Fruit fly (Drosophila melanogaster) whole organism, embryonic: Measurements from ENCODE around the gene Enoph.

Experiments
- Abd-B ChIP-seq: fragments of 200-800 bp; sonication (Bioruptor generic); optimal IDR thresholded peaks from 2 replicates; lab custom pipeline; 2018; ENCODE audit warnings: missing biosample characterization, mild to moderate bottlenecking, missing genetic modification characterization, moderate library complexity
- Awh ChIP-seq: fragments of 200-800 bp; sonication (Bioruptor generic); IDR thresholded peaks from 2 replicates; pipeline ENCODE4, ENCODE4 v1.3.6; 2022; ENCODE audit warnings: missing biosample characterization, missing genetic modification characterization
- Blimp-1 ChIP-seq: fragments of 200-800 bp; sonication (Bioruptor generic); optimal IDR thresholded peaks from 3 replicates; lab custom pipeline; 2018; ENCODE audit warnings: missing biosample characterization, missing genetic modification characterization, mild to moderate bottlenecking, moderate library complexity, missing genetic modification reagents
- CG10267 ChIP-seq: fragments of 200-800 bp; sonication (Bioruptor generic); optimal IDR thresholded peaks from 2 replicates; lab custom pipeline; 2018; ENCODE audit warnings: missing biosample characterization, mild to moderate bottlenecking, missing genetic modification characterization, moderate library complexity
- CG10979 ChIP-seq: fragments of 200-800 bp; sonication (Bioruptor generic); optimal IDR thresholded peaks from 2 replicates; lab custom pipeline; 2018; ENCODE audit warnings: missing biosample characterization, mild to moderate bottlenecking, missing genetic modification characterization, moderate library complexity
- CG11560 ChIP-seq: fragments of 200-800 bp; sonication (Bioruptor generic); IDR thresholded peaks from 3 replicates; pipeline ENCODE4 v1.3.6; 2022; ENCODE audit warnings: missing biosample characterization, missing genetic modification characterization
- CG17829 ChIP-seq: fragments of 200-800 bp; optimal IDR thresholded peaks from 2 replicates; lab custom pipeline; 2019; ENCODE audit warnings: missing biosample characterization, mild to moderate bottlenecking, missing genetic modification characterization, moderate library complexity
- CG17912 ChIP-seq: fragments of 200-800 bp; sonication (Bioruptor generic); optimal IDR thresholded peaks from 2 replicates; lab custom pipeline; 2018; ENCODE audit warnings: missing biosample characterization, mild to moderate bottlenecking, missing genetic modification characterization
- CG18476 ChIP-seq: fragments of 200-800 bp; sonication (Bioruptor generic); optimal IDR thresholded peaks from 2 replicates; lab custom pipeline; 2016; ENCODE audit warnings: missing biosample characterization, mild to moderate bottlenecking, missing genetic modification characterization
- CG3065 ChIP-seq: fragments of 200-800 bp; sonication (Bioruptor generic); optimal IDR thresholded peaks from 2 replicates; lab custom pipeline; 2016; ENCODE audit warnings: missing biosample characterization, missing genetic modification characterization
- CG4282 ChIP-seq: fragments of 200-800 bp; sonication (Bioruptor generic); optimal IDR thresholded peaks from 2 replicates; lab custom pipeline; 2016; ENCODE audit warnings: missing biosample characterization, missing genetic modification characterization
- CG4360 ChIP-seq: fragments of 200-800 bp; sonication (Bioruptor generic); IDR thresholded peaks from 2 replicates; pipeline ENCODE4 v1.3.6; 2022; ENCODE audit warnings: missing biosample characterization, missing genetic modification characterization
- CG7745 ChIP-seq: fragments of 200-800 bp; sonication (Bioruptor generic); optimal IDR thresholded peaks from 2 replicates; lab custom pipeline; 2018; ENCODE audit warnings: missing biosample characterization, mild to moderate bottlenecking, missing genetic modification characterization, moderate library complexity
- CG8290 ChIP-seq, 3 experiments: fragments of 200-800 bp; sonication (Bioruptor generic); optimal IDR thresholded peaks; 2 replicates each; lab custom pipeline; 2016 to 2019; ENCODE audit warnings: missing biosample characterization in 3 of 3, missing genetic modification characterization in 3 of 3, mild to moderate bottlenecking in 2 of 3, moderate library complexity in 1 of 3
- Drgx ChIP-seq: fragments of 200-800 bp; sonication (Bioruptor generic); IDR thresholded peaks from 2 replicates; pipeline ENCODE4 v1.3.6; 2022; ENCODE audit warnings: missing biosample characterization, missing genetic modification characterization
- E2f1 ChIP-seq: fragments of 200-800 bp; sonication (Bioruptor generic); IDR thresholded peaks from 2 replicates; pipeline ENCODE4 v1.3.6; 2022; ENCODE audit warnings: missing biosample characterization, missing genetic modification characterization
- ERR ChIP-seq: fragments of 200-800 bp; sonication (Bioruptor generic); optimal IDR thresholded peaks from 2 replicates; lab custom pipeline; 2016; ENCODE audit warnings: missing biosample characterization, missing genetic modification characterization
- Ets65A ChIP-seq: fragments of 200-800 bp; sonication (Bioruptor generic); peaks from one replicate; lab custom pipeline; 2016; ENCODE audit warnings: missing biosample characterization, missing genetic modification characterization
- HLH3B ChIP-seq: fragments of 200-800 bp; sonication (Bioruptor generic); IDR thresholded peaks from 2 replicates; pipeline ENCODE4 v1.3.6; 2022; ENCODE audit warnings: missing biosample characterization, missing genetic modification characterization
- Hr3 ChIP-seq: fragments of 200-800 bp; sonication (Bioruptor generic); optimal IDR thresholded peaks from 3 replicates; lab custom pipeline; 2016; ENCODE audit warnings: missing biosample characterization, missing genetic modification characterization
- Hr78 ChIP-seq, 2 experiments: fragments of 200-800 bp in 1 of 2; fragments of >200 bp in 1 of 2; sonication (Bioruptor generic) in 1 of 2; optimal IDR thresholded peaks; 2 replicates each; lab custom pipeline; 2017 to 2019; ENCODE audit warnings: missing biosample characterization in 2 of 2, missing genetic modification characterization in 2 of 2, mild to moderate bottlenecking in 1 of 2, moderate library complexity in 1 of 2
- MESR4 ChIP-seq: fragments of 200-800 bp; sonication (Bioruptor generic); optimal IDR thresholded peaks from 2 replicates; lab custom pipeline; 2018; ENCODE audit warnings: missing biosample characterization, mild to moderate bottlenecking, missing genetic modification characterization, moderate library complexity
- MTF-1 ChIP-seq: fragments of 200-800 bp; sonication (Bioruptor generic); optimal IDR thresholded peaks from 2 replicates; lab custom pipeline; 2018; ENCODE audit warnings: missing biosample characterization, mild to moderate bottlenecking, missing genetic modification characterization, borderline replicate concordance
- Oaz ChIP-seq: fragments of 200-800 bp; sonication (Bioruptor generic); IDR thresholded peaks from 2 replicates; pipeline ENCODE4 v1.3.6; 2022; ENCODE audit warnings: missing biosample characterization, missing genetic modification characterization
- PHDP ChIP-seq: fragments of 200-800 bp; sonication (Bioruptor generic); optimal IDR thresholded peaks from 3 replicates; lab custom pipeline; 2018; ENCODE audit warnings: missing biosample characterization, mild to moderate bottlenecking, missing genetic modification characterization, moderate library complexity
- Xbp1 ChIP-seq: fragments of 200-800 bp; sonication (Bioruptor generic); optimal IDR thresholded peaks from 3 replicates; lab custom pipeline; 2016; ENCODE audit warnings: missing biosample characterization, mild to moderate bottlenecking, missing genetic modification characterization
- amos ChIP-seq: fragments of 200-800 bp; sonication (Bioruptor generic); IDR thresholded peaks from 2 replicates; pipeline ENCODE4 v1.3.6; 2022; ENCODE audit warnings: missing biosample characterization, missing genetic modification characterization; ENCODE audit not compliant: partially characterized antibody
- cas ChIP-seq: fragments of 200-800 bp; sonication (Bioruptor generic); IDR thresholded peaks from 2 replicates; pipeline ENCODE4 v1.3.6; 2022; ENCODE audit warnings: missing biosample characterization, missing genetic modification characterization
- croc ChIP-seq: fragments of 200-800 bp; sonication (Bioruptor generic); conservative IDR thresholded peaks from 3 replicates; pipeline ENCODE4 v1.3.6; 2022; ENCODE audit warnings: missing biosample characterization, missing genetic modification characterization
- dimm ChIP-seq: fragments of 200-800 bp; sonication (Bioruptor generic); IDR thresholded peaks from 2 replicates; pipeline ENCODE4 v1.3.6; 2022; ENCODE audit warnings: missing biosample characterization, missing genetic modification characterization
- dmrt11E ChIP-seq: fragments of 200-800 bp; sonication (Bioruptor generic); optimal IDR thresholded peaks from 3 replicates; lab custom pipeline; 2018; ENCODE audit warnings: missing biosample characterization, mild to moderate bottlenecking, missing genetic modification characterization, moderate library complexity
- emc ChIP-seq: fragments of 200-800 bp; sonication (Bioruptor generic); optimal IDR thresholded peaks from 2 replicates; lab custom pipeline; 2016; ENCODE audit warnings: missing biosample characterization, missing genetic modification characterization
- ewg ChIP-seq: fragments of 200-800 bp; sonication (Bioruptor generic); optimal IDR thresholded peaks from 3 replicates; lab custom pipeline; 2017; ENCODE audit warnings: mild to moderate bottlenecking, missing biosample characterization, missing genetic modification reagents, missing genetic modification characterization
- fd96Cb ChIP-seq: fragments of 200-800 bp; sonication (Bioruptor generic); optimal IDR thresholded peaks from 2 replicates; lab custom pipeline; 2018; ENCODE audit warnings: missing biosample characterization, mild to moderate bottlenecking, missing genetic modification characterization, moderate library complexity
- ftz-f1 ChIP-seq: fragments of 200-800 bp; sonication (Bioruptor generic); optimal IDR thresholded peaks from 2 replicates; lab custom pipeline; 2016; ENCODE audit warnings: missing biosample characterization, missing genetic modification characterization
- grau ChIP-seq: fragments of 200-800 bp; optimal IDR thresholded peaks from 3 replicates; lab custom pipeline; 2019; ENCODE audit warnings: missing biosample characterization, mild to moderate bottlenecking, missing genetic modification characterization, moderate library complexity
- inv ChIP-seq: fragments of 200-800 bp; sonication (Bioruptor generic); IDR thresholded peaks from 2 replicates; pipeline ENCODE4 v1.3.6; 2022; ENCODE audit warnings: missing biosample characterization, missing genetic modification characterization; ENCODE audit not compliant: partially characterized antibody
- jigr1 ChIP-seq: fragments of 200-800 bp; sonication (Bioruptor generic); IDR thresholded peaks from 3 replicates; pipeline ENCODE4 v1.3.6; 2022; ENCODE audit warnings: missing biosample characterization, missing genetic modification characterization
- klu ChIP-seq: fragments of 200-800 bp; sonication (Bioruptor generic); IDR thresholded peaks from 2 replicates; pipeline ENCODE4 v1.3.6; 2022; ENCODE audit warnings: missing biosample characterization, missing genetic modification characterization
- lilli ChIP-seq: fragments of 200-800 bp; sonication (Bioruptor generic); optimal IDR thresholded peaks from 3 replicates; lab custom pipeline; 2016; ENCODE audit warnings: missing biosample characterization, missing genetic modification characterization
- onecut ChIP-seq: fragments of 200-800 bp; sonication (Bioruptor generic); IDR thresholded peaks from 2 replicates; pipeline ENCODE4 v1.3.6; 2022; ENCODE audit warnings: missing biosample characterization, missing genetic modification characterization
- otp ChIP-seq: fragments of 200-800 bp; sonication (Bioruptor generic); IDR thresholded peaks from 3 replicates; pipeline ENCODE4, ENCODE4 v1.3.6; 2022; ENCODE audit warnings: missing biosample characterization, missing genetic modification characterization
- phol ChIP-seq: fragments of 200-800 bp; sonication (Bioruptor generic); optimal IDR thresholded peaks from 3 replicates; lab custom pipeline; 2018; ENCODE audit warnings: missing biosample characterization, mild to moderate bottlenecking, missing genetic modification characterization, moderate library complexity
- schlank ChIP-seq: fragments of 200-800 bp; sonication (Bioruptor generic); optimal IDR thresholded peaks from 2 replicates; lab custom pipeline; 2018; ENCODE audit warnings: missing biosample characterization, mild to moderate bottlenecking, missing genetic modification characterization
- sens ChIP-seq: fragments of 200-800 bp; sonication (Bioruptor generic); peaks from one replicate; lab custom pipeline; 2016; ENCODE audit warnings: missing biosample characterization, missing genetic modification characterization
- ssp ChIP-seq: fragments of 200-800 bp; sonication (Bioruptor generic); IDR thresholded peaks from 2 replicates; pipeline ENCODE4 v1.3.6; 2022; ENCODE audit warnings: missing biosample characterization, missing genetic modification characterization
- tap ChIP-seq: fragments of 200-800 bp; optimal IDR thresholded peaks from 3 replicates; lab custom pipeline; 2019; ENCODE audit warnings: missing biosample characterization, mild to moderate bottlenecking, missing genetic modification characterization, moderate library complexity
- tna ChIP-seq: fragments of 200-800 bp; sonication (Bioruptor generic); IDR thresholded peaks from 2 replicates; pipeline ENCODE4 v1.3.6; 2022; ENCODE audit warnings: missing biosample characterization, missing genetic modification characterization; ENCODE audit not compliant: partially characterized antibody
- tup ChIP-seq: fragments of 200-800 bp; sonication (Bioruptor generic); optimal IDR thresholded peaks from 2 replicates; lab custom pipeline; 2016; ENCODE audit warnings: missing biosample characterization, mild to moderate bottlenecking, missing genetic modification characterization, moderate library complexity
- vvl ChIP-seq: fragments of 200-800 bp; sonication (Bioruptor generic); IDR thresholded peaks from 2 replicates; pipeline ENCODE4 v1.3.6; 2022; ENCODE audit warnings: missing biosample characterization, missing genetic modification characterization

Enoph gene

dm6 chr3R:5209481-5209880 lies 47.0 kb downstream of the Enoph start (continued):
- TF ChIP-seq CG17829 (tag; lab: Kevin White, UChicago) (peak; percentile 44), dimm (GFP tag; lab: Robert Waterston, UW) (0 out of 2 replicates have a peak, but pooled peaks have one; percentile 25), schlank (tag; lab: Kevin White, UChicago) (no peak), E2f1 (GFP tag; lab: Robert Waterston, UW) (no peak), CG7745 (tag; lab: Kevin White, UChicago) (no peak), cas (GFP tag; lab: Robert Waterston, UW) (no peak), CG8290 (GFP tag; optimal IDR thresholded peaks at IDR 0.05; lab: Kevin White, UChicago) (no peak), CG8290 (tag; optimal IDR thresholded peaks at IDR 0.05; lab: Kevin White, UChicago) (peak in 1 of 2 experiments; percentile 22), CG4282 (GFP tag; lab: Kevin White, UChicago) (no peak), ewg (GFP tag; lab: Kevin White, UChicago) (peak; percentile 28), fd96Cb (tag; lab: Kevin White, UChicago) (peak; percentile 66), amos (no peak), onecut (peak; percentile 30; the same call in 1 of the 2 replicates), CG3065 (GFP tag; lab: Kevin White, UChicago) (no peak), CG10267 (tag; lab: Kevin White, UChicago) (peak; percentile 19), ssp (GFP tag; lab: Robert Waterston, UW) (no peak), Oaz (GFP tag; lab: Robert Waterston, UW) (0 out of 2 replicates have a peak, but pooled peaks have one; percentile 17), Drgx (GFP tag; lab: Robert Waterston, UW) (peak; percentile 91), Abd-B (GFP tag; lab: Kevin White, UChicago) (no peak), lilli (GFP tag; lab: Kevin White, UChicago) (no peak), croc (peak; percentile 31; the same call in 1 of the 3 replicates), CG18476 (GFP tag; lab: Kevin White, UChicago) (no peak), ERR (GFP tag; lab: Kevin White, UChicago) (no peak), klu (GFP tag; lab: Robert Waterston, UW) (no peak), Awh (GFP tag; lab: Robert Waterston, UW) (peak; percentile 66), HLH3B (peak; percentile 43; the same call in 1 of the 2 replicates), PHDP (tag; lab: Kevin White, UChicago) (peak; percentile 17), CG10979 (peak; percentile 63), CG11560 (tag; lab: Robert Waterston, UW) (no peak), dmrt11E (tag; lab: Kevin White, UChicago) (peak; percentile 32), Hr3 (no peak), Xbp1 (peak; percentile 46), tap (peak; percentile 40), CG4360 (GFP tag; lab: Robert Waterston, UW) (0 out of 2 replicates have a peak, but pooled peaks have one; percentile 35), MESR4 (GFP tag; lab: Kevin White, UChicago) (no peak), emc (GFP tag; lab: Kevin White, UChicago) (no peak), ftz-f1 (no peak), otp (GFP tag; lab: Robert Waterston, UW) (peak; percentile 49; the same call in 1 of the 3 replicates), Blimp-1 (GFP tag; lab: Kevin White, UChicago) (peak; percentile 61), tna (no peak), vvl (GFP tag; lab: Robert Waterston, UW) (peak; percentile 72), grau (peak; percentile 27), sens (GFP tag; lab: Kevin White, UChicago) (peak; percentile 87), phol (peak; percentile 60), jigr1 (GFP tag; lab: Robert Waterston, UW) (no peak), Ets65A (GFP tag; lab: Kevin White, UChicago) (peak; percentile 91), inv (GFP tag; lab: Robert Waterston, UW) (no peak), MTF-1 (GFP tag; lab: Kevin White, UChicago) (no peak), Hr78 (GFP tag; optimal IDR thresholded peaks at IDR 0.05; lab: Kevin White, UChicago) (no peak), tup (no peak), CG17912 (GFP tag; lab: Kevin White, UChicago) (no peak)
